Fruit fly (Drosophila melanogaster): ENCODE measurements around the gene Mcm6.

The Mcm6 gene

dm6 chrX:6698248-6698812, 24.1 kb downstream of the Mcm6 start, which contains the start of gene CG14440 (continued):
- TF ChIP-seq H15 (GFP tag; IDR thresholded peaks at IDR 0.05) (no peak), pros (GFP tag; optimal IDR thresholded peaks at IDR 0.05) (no peak), Hmx (GFP tag; optimal IDR thresholded peaks at IDR 0.05) (no peak), ash1 (GFP tag; optimal IDR thresholded peaks at IDR 0.05) (no peak), D (optimal IDR thresholded peaks at IDR 0.05) (no peak), D (GFP tag; optimal IDR thresholded peaks at IDR 0.05) (no peak), NK7.1 (GFP tag; optimal IDR thresholded peaks at IDR 0.05) (no peak), CG43689 (GFP tag; IDR thresholded peaks at IDR 0.05) (no peak), CG10543 (GFP tag; optimal IDR thresholded peaks at IDR 0.05) (no peak), chn (GFP tag; optimal IDR thresholded peaks at IDR 0.05) (no peak), gsb (GFP tag; IDR thresholded peaks at IDR 0.05) (no peak), unpg (GFP tag; optimal IDR thresholded peaks at IDR 0.05) (no peak), CG14667 (GFP tag; IDR thresholded peaks at IDR 0.05) (no peak), Mrtf (GFP tag; IDR thresholded peaks at IDR 0.05) (no peak), CG34224 (GFP tag; IDR thresholded peaks at IDR 0.05; ENCODE audit: partially characterized antibody) (peak; percentile 40), sob (GFP tag; IDR thresholded peaks at IDR 0.05) (peak; percentile 18; the same call in 1 of the 2 replicates), CG6765 (GFP tag; optimal IDR thresholded peaks at IDR 0.05) (no peak), CG31441 (GFP tag; IDR thresholded peaks at IDR 0.05) (no peak), CG10366 (GFP tag; IDR thresholded peaks at IDR 0.05) (no peak), yki (optimal IDR thresholded peaks at IDR 0.05) (no peak), HLHmδ (GFP tag; optimal IDR thresholded peaks at IDR 0.05) (no peak), eyg (GFP tag; optimal IDR thresholded peaks at IDR 0.05) (no peak), CG15479 (GFP tag; optimal IDR thresholded peaks at IDR 0.05) (no peak), fd96Cb (tag; optimal IDR thresholded peaks at IDR 0.05) (no peak), exex (tag; optimal IDR thresholded peaks at IDR 0.05) (peak; percentile 45), CG12071 (GFP tag; optimal IDR thresholded peaks at IDR 0.05) (no peak), CG9932 (GFP tag; IDR thresholded peaks at IDR 0.05) (no peak), btn (GFP tag; optimal IDR thresholded peaks at IDR 0.05) (no peak), sug (tag; optimal IDR thresholded peaks at IDR 0.05) (peak; percentile 5), sd (tag; optimal IDR thresholded peaks at IDR 0.05) (peak; percentile 37), CG16863 (GFP tag; optimal IDR thresholded peaks at IDR 0.05) (no peak), HLH3B (GFP tag; IDR thresholded peaks at IDR 0.05) (no peak), Dbx (GFP tag; IDR thresholded peaks at IDR 0.05) (no peak), CG15073 (GFP tag; optimal IDR thresholded peaks at IDR 0.05) (no peak), Hey (tag; optimal IDR thresholded peaks at IDR 0.05) (no peak), D19B (GFP tag; optimal IDR thresholded peaks at IDR 0.05) (no peak), CG12391 (tag; optimal IDR thresholded peaks at IDR 0.05) (no peak), Aef1 (GFP tag; IDR thresholded peaks at IDR 0.05) (no peak), Dip2 (GFP tag; IDR thresholded peaks at IDR 0.05) (no peak), PHDP (tag; optimal IDR thresholded peaks at IDR 0.05) (no peak), CG12219 (GFP tag; optimal IDR thresholded peaks at IDR 0.05) (no peak), Asciz (GFP tag; optimal IDR thresholded peaks at IDR 0.05) (no peak), CG14860 (GFP tag; IDR thresholded peaks at IDR 0.05; ENCODE audit: partially characterized antibody) (no peak), h (optimal IDR thresholded peaks at IDR 0.05) (no peak), Oli (tag; optimal IDR thresholded peaks at IDR 0.05) (no peak), Doc3 (GFP tag; IDR thresholded peaks at IDR 0.05; ENCODE audit: partially characterized antibody) (no peak), CG6175 (GFP tag; IDR thresholded peaks at IDR 0.05) (no peak), peb (GFP tag; IDR thresholded peaks at IDR 0.05) (no peak), CG30431 (GFP tag; optimal IDR thresholded peaks at IDR 0.05) (no peak), slbo (GFP tag; IDR thresholded peaks at IDR 0.05) (no peak), fd102C (GFP tag; optimal IDR thresholded peaks at IDR 0.05) (no peak), Spps (tag; optimal IDR thresholded peaks at IDR 0.05) (no peak), ap (GFP tag; IDR thresholded peaks at IDR 0.05) (no peak)
